Fruit fly (Drosophila melanogaster) whole organism, adult: ENCODE results near the gene Pglym78.

Experiments
- CG11617 ChIP-seq: fragments of 200-800 bp; sonication (Bioruptor generic); optimal IDR thresholded peaks from 2 replicates; lab custom pipeline; 2017; ENCODE audit warnings: mild to moderate bottlenecking, missing biosample characterization, missing genetic modification reagents, missing genetic modification characterization
- CG12768 ChIP-seq: fragments of 200-800 bp; sonication (Bioruptor generic); optimal IDR thresholded peaks from 2 replicates; lab custom pipeline; 2017; ENCODE audit warnings: missing biosample characterization, missing genetic modification characterization, mild to moderate bottlenecking, moderate library complexity, missing genetic modification reagents
- CG14711 ChIP-seq: fragments of 200-800 bp; sonication (Bioruptor generic); optimal IDR thresholded peaks from 2 replicates; lab custom pipeline; 2018; ENCODE audit warnings: missing biosample characterization, mild to moderate bottlenecking, missing genetic modification characterization, moderate library complexity
- CG1620 ChIP-seq: fragments of 200-800 bp; sonication (Bioruptor generic); optimal IDR thresholded peaks from 2 replicates; lab custom pipeline; 2016; ENCODE audit warnings: missing biosample characterization, missing genetic modification characterization
- CG33017 ChIP-seq: fragments of 200-800 bp; sonication (Bioruptor generic); optimal IDR thresholded peaks from 2 replicates; lab custom pipeline; 2018; ENCODE audit warnings: missing biosample characterization, mild to moderate bottlenecking, missing genetic modification characterization, moderate library complexity
- CG5204 ChIP-seq: fragments of 200-800 bp; sonication (Bioruptor generic); optimal IDR thresholded peaks from 2 replicates; lab custom pipeline; 2016; ENCODE audit warnings: missing biosample characterization, missing genetic modification characterization
- CG7045 ChIP-seq: fragments of 200-800 bp; sonication (Bioruptor generic); optimal IDR thresholded peaks from 2 replicates; lab custom pipeline; 2017; ENCODE audit warnings: missing biosample characterization, mild to moderate bottlenecking, missing genetic modification characterization
- CG7101 ChIP-seq: fragments of 200-800 bp; sonication (Bioruptor generic); optimal IDR thresholded peaks from 2 replicates; lab custom pipeline; 2018; ENCODE audit warnings: missing biosample characterization, mild to moderate bottlenecking, missing genetic modification characterization, moderate library complexity
- Clk ChIP-seq: fragments of 200-800 bp; sonication (Bioruptor generic); optimal IDR thresholded peaks from 2 replicates; lab custom pipeline; 2017; ENCODE audit warnings: missing biosample characterization, missing genetic modification characterization
- Crg-1 ChIP-seq: fragments of 200-800 bp; sonication (Bioruptor generic); optimal IDR thresholded peaks from 2 replicates; lab custom pipeline; 2016; ENCODE audit warnings: missing biosample characterization, missing genetic modification characterization
- Hr96 ChIP-seq: fragments of 200-800 bp; sonication (Bioruptor generic); optimal IDR thresholded peaks from 2 replicates; lab custom pipeline; 2016; ENCODE audit warnings: missing biosample characterization, missing genetic modification characterization
- Mnt ChIP-seq: fragments of 200-800 bp; sonication (Bioruptor generic); optimal IDR thresholded peaks from 2 replicates; lab custom pipeline; 2016; ENCODE audit warnings: missing biosample characterization, mild to moderate bottlenecking, missing genetic modification characterization
- bab1 ChIP-seq: fragments of 200-800 bp; sonication (Bioruptor generic); optimal IDR thresholded peaks from 3 replicates; lab custom pipeline; 2019; ENCODE audit warnings: missing biosample characterization, mild to moderate bottlenecking, missing genetic modification characterization, moderate library complexity
- cic ChIP-seq: fragments of 200-800 bp; sonication (Bioruptor generic); optimal IDR thresholded peaks from 2 replicates; lab custom pipeline; 2017; ENCODE audit warnings: missing biosample characterization, mild to moderate bottlenecking, missing genetic modification characterization, moderate library complexity
- cnc ChIP-seq, 2 experiments: fragments of >200 bp; optimal IDR thresholded peaks; 2 replicates each; lab custom pipeline; 2017
- kay ChIP-seq: fragments of 200-800 bp; sonication (Bioruptor generic); peaks from one replicate; lab custom pipeline; 2016; ENCODE audit warnings: missing biosample characterization, missing genetic modification characterization, borderline replicate concordance
- ovo ChIP-seq: fragments of 200-800 bp; sonication (Bioruptor generic); optimal IDR thresholded peaks from 2 replicates; lab custom pipeline; 2016; ENCODE audit warnings: missing biosample characterization, missing genetic modification characterization
- pad ChIP-seq: fragments of 200-800 bp; sonication (Bioruptor generic); optimal IDR thresholded peaks from 3 replicates; lab custom pipeline; 2017; ENCODE audit warnings: missing biosample characterization, missing genetic modification characterization, mild to moderate bottlenecking, moderate library complexity, missing genetic modification reagents
- tj ChIP-seq: fragments of 200-800 bp; sonication (Bioruptor generic); optimal IDR thresholded peaks from 3 replicates; lab custom pipeline; 2017; ENCODE audit warnings: missing biosample characterization, mild to moderate bottlenecking, missing genetic modification characterization, moderate library complexity
- toe ChIP-seq: fragments of 200-800 bp; sonication (Bioruptor generic); optimal IDR thresholded peaks from 2 replicates; lab custom pipeline; 2016; ENCODE audit warnings: missing biosample characterization, missing genetic modification characterization

The Pglym78 gene

dm6 chr3R:29148072-29148471 is at the start of gene Pglym78, which contains the start of gene CG11882:
Gene Pglym78 (plus strand): TSS chr3R:29148248.
Gene CG11882 (minus strand): TSS chr3R:29148172.
- peak; percentile 79 for TF ChIP-seq bab1 (GFP tag; lab: Kevin White, UChicago)
- no peak for TF ChIP-seq Hr96 (GFP tag; lab: Kevin White, UChicago)
- peak; percentile 73 for TF ChIP-seq CG1620 (GFP tag; lab: Kevin White, UChicago)
- TF ChIP-seq CG33017 (tag; lab: Kevin White, UChicago) = peak; percentile 47
- peak; percentile 0 for TF ChIP-seq tj (GFP tag; lab: Kevin White, UChicago)
- peak; percentile 59 for TF ChIP-seq cic (GFP tag; lab: Kevin White, UChicago)
- TF ChIP-seq pad (GFP tag; lab: Kevin White, UChicago) = peak; percentile 61
- TF ChIP-seq toe = no peak
- TF ChIP-seq CG7045 (GFP tag; lab: Kevin White, UChicago) = peak; percentile 3
- peak; percentile 66 for TF ChIP-seq CG7101 (tag; lab: Kevin White, UChicago)
- peak; percentile 30 for TF ChIP-seq CG11617 (GFP tag; lab: Kevin White, UChicago)
- TF ChIP-seq Clk (GFP tag; lab: Kevin White, UChicago) = no peak
- TF ChIP-seq CG14711 (tag; lab: Kevin White, UChicago) = no peak
- TF ChIP-seq Crg-1 (GFP tag; lab: Kevin White, UChicago) = no peak
- TF ChIP-seq cnc (optimal IDR thresholded peaks at IDR 0.05; lab: Kevin White, UChicago) = no peak
- no peak for TF ChIP-seq CG5204 (GFP tag; lab: Kevin White, UChicago)
- peak; percentile 71 for TF ChIP-seq CG12768 (GFP tag; lab: Kevin White, UChicago)
- TF ChIP-seq ovo (GFP tag; lab: Kevin White, UChicago) = peak; percentile 24
- TF ChIP-seq kay (GFP tag; lab: Kevin White, UChicago) = no peak
- peak; percentile 62 for TF ChIP-seq Mnt (GFP tag; lab: Kevin White, UChicago)

- TF ChIP-seq CG11617 (GFP tag; lab: Kevin White, UChicago) (no peak), CG5204 (GFP tag; lab: Kevin White, UChicago) (no peak), CG7101 (tag; lab: Kevin White, UChicago) (no peak), Mnt (GFP tag; lab: Kevin White, UChicago) (no peak), tj (GFP tag; lab: Kevin White, UChicago) (no peak), Clk (GFP tag; lab: Kevin White, UChicago) (no peak), cic (GFP tag; lab: Kevin White, UChicago) (no peak), ovo (GFP tag; lab: Kevin White, UChicago) (no peak), CG12768 (GFP tag; lab: Kevin White, UChicago) (no peak), Crg-1 (GFP tag; lab: Kevin White, UChicago) (no peak), bab1 (GFP tag; lab: Kevin White, UChicago) (no peak), pad (GFP tag; lab: Kevin White, UChicago) (no peak)
Observed at dm6 chr3R:29103227-29103626, 44.8 kb upstream of the Pglym78 start.

dm6 chr3R:29111795-29112194 is 36.3 kb upstream of the Pglym78 start:
- TF ChIP-seq tj (GFP tag; lab: Kevin White, UChicago) = no peak
- TF ChIP-seq bab1 (GFP tag; lab: Kevin White, UChicago) = no peak
- TF ChIP-seq Hr96 (GFP tag; lab: Kevin White, UChicago) = no peak
- TF ChIP-seq CG33017 (tag; lab: Kevin White, UChicago) = peak; percentile 9
- TF ChIP-seq CG7101 (tag; lab: Kevin White, UChicago) = no peak
- peak; percentile 60 for TF ChIP-seq cic (GFP tag; lab: Kevin White, UChicago)
- TF ChIP-seq cnc (optimal IDR thresholded peaks at IDR 0.05; lab: Kevin White, UChicago) = no peak
- TF ChIP-seq ovo (GFP tag; lab: Kevin White, UChicago) = no peak
- no peak for TF ChIP-seq CG7045 (GFP tag; lab: Kevin White, UChicago)
- TF ChIP-seq kay (GFP tag; lab: Kevin White, UChicago) = no peak
- TF ChIP-seq Clk (GFP tag; lab: Kevin White, UChicago) = no peak
- TF ChIP-seq CG12768 (GFP tag; lab: Kevin White, UChicago) = no peak
- no peak for TF ChIP-seq pad (GFP tag; lab: Kevin White, UChicago)
- TF ChIP-seq Mnt (GFP tag; lab: Kevin White, UChicago) = no peak

dm6 chr3R:29112398-29113150 is 35.5 kb upstream of the Pglym78 start, which contains the start of the genes alpha-Man-Ib and Pdhb:
Gene alpha-Man-Ib (minus strand): TSS chr3R:29112822.
Gene Pdhb (plus strand): TSS chr3R:29113071.
- peak; percentile 72 for TF ChIP-seq CG33017 (tag; lab: Kevin White, UChicago)
- TF ChIP-seq Mnt (GFP tag; lab: Kevin White, UChicago) = peak; percentile 71
- TF ChIP-seq CG7045 (GFP tag; lab: Kevin White, UChicago) = peak; percentile 78
- peak; percentile 22 for TF ChIP-seq cic (GFP tag; lab: Kevin White, UChicago)
- TF ChIP-seq CG1620 (GFP tag; lab: Kevin White, UChicago) = peak; percentile 64
- TF ChIP-seq Hr96 (GFP tag; lab: Kevin White, UChicago) = peak; percentile 41
- no peak for TF ChIP-seq cnc (optimal IDR thresholded peaks at IDR 0.05; lab: Kevin White, UChicago)
- peak; percentile 71 for TF ChIP-seq CG12768 (GFP tag; lab: Kevin White, UChicago)
- no peak for TF ChIP-seq toe
- peak; percentile 74 for TF ChIP-seq CG14711 (tag; lab: Kevin White, UChicago)
- TF ChIP-seq tj (GFP tag; lab: Kevin White, UChicago) = peak; percentile 63
- TF ChIP-seq bab1 (GFP tag; lab: Kevin White, UChicago) = peak; percentile 78
- no peak for TF ChIP-seq CG5204 (GFP tag; lab: Kevin White, UChicago)
- TF ChIP-seq Crg-1 (GFP tag; lab: Kevin White, UChicago) = peak; percentile 59
- no peak for TF ChIP-seq kay (GFP tag; lab: Kevin White, UChicago)
- peak; percentile 56 for TF ChIP-seq pad (GFP tag; lab: Kevin White, UChicago)
- TF ChIP-seq Clk (GFP tag; lab: Kevin White, UChicago) = peak; percentile 50
- TF ChIP-seq CG11617 (GFP tag; lab: Kevin White, UChicago) = peak; percentile 73
- peak; percentile 60 for TF ChIP-seq ovo (GFP tag; lab: Kevin White, UChicago)
- TF ChIP-seq CG7101 (tag; lab: Kevin White, UChicago) = peak; percentile 85
